Fruit fly (Drosophila melanogaster) whole organism, prepupa: ENCODE measurements around the gene CG16815.

Source experiments
- CG15336 ChIP-seq: fragments of 200-800 bp; sonication (Bioruptor generic); IDR thresholded peaks from 2 replicates; pipeline ENCODE4 v1.3.6; 2022; ENCODE audit warnings: missing biosample characterization, missing genetic modification characterization
- CG3032 ChIP-seq: fragments of 200-800 bp; optimal IDR thresholded peaks from 2 replicates; lab custom pipeline; 2019; ENCODE audit warnings: missing biosample characterization, mild to moderate bottlenecking, missing genetic modification characterization, moderate library complexity
- CG4318 ChIP-seq: fragments of 200-800 bp; sonication (Bioruptor generic); optimal IDR thresholded peaks from 3 replicates; lab custom pipeline; 2017; ENCODE audit warnings: missing biosample characterization, mild to moderate bottlenecking, missing genetic modification characterization
- CG6808 ChIP-seq: fragments of 200-800 bp; sonication (Bioruptor generic); optimal IDR thresholded peaks from 3 replicates; lab custom pipeline; 2017; ENCODE audit warnings: missing biosample characterization, missing genetic modification characterization, mild to moderate bottlenecking, moderate library complexity, missing genetic modification reagents
- CG6854 ChIP-seq: fragments of 200-800 bp; sonication (Bioruptor generic); optimal IDR thresholded peaks from 2 replicates; lab custom pipeline; 2017; ENCODE audit warnings: missing biosample characterization, mild to moderate bottlenecking, missing genetic modification characterization
- CG9139 ChIP-seq: fragments of 200-800 bp; sonication (Bioruptor generic); optimal IDR thresholded peaks from 3 replicates; lab custom pipeline; 2017; ENCODE audit warnings: missing biosample characterization, mild to moderate bottlenecking, missing genetic modification characterization
- Ets21C ChIP-seq: fragments of 200-800 bp; sonication (Bioruptor generic); optimal IDR thresholded peaks from 3 replicates; lab custom pipeline; 2016; ENCODE audit warnings: missing biosample characterization, missing genetic modification characterization
- Ets96B ChIP-seq: fragments of 200-800 bp; optimal IDR thresholded peaks from 2 replicates; lab custom pipeline; 2019; ENCODE audit warnings: missing biosample characterization, mild to moderate bottlenecking, missing genetic modification characterization, moderate library complexity
- Lpt ChIP-seq: fragments of 200-800 bp; sonication (Bioruptor generic); optimal IDR thresholded peaks from 3 replicates; lab custom pipeline; 2016; ENCODE audit warnings: missing biosample characterization, missing genetic modification characterization
- esn ChIP-seq: fragments of 200-800 bp; sonication (Bioruptor generic); optimal IDR thresholded peaks from 2 replicates; lab custom pipeline; 2016; ENCODE audit warnings: missing biosample characterization, mild to moderate bottlenecking, missing genetic modification characterization, moderate library complexity
- pdm3 ChIP-seq: fragments of 200-800 bp; sonication (Bioruptor generic); optimal IDR thresholded peaks from 3 replicates; lab custom pipeline; 2016; ENCODE audit warnings: missing biosample characterization, missing genetic modification characterization
- ss ChIP-seq, 2 experiments: fragments of 200-800 bp; sonication (Bioruptor generic); optimal IDR thresholded peaks; 2 replicates in 1 of 2; 3 replicates in 1 of 2; lab custom pipeline; 2017 to 2018; ENCODE audit warnings: mild to moderate bottlenecking in 2 of 2, missing biosample characterization in 2 of 2, missing genetic modification characterization in 2 of 2, moderate library complexity in 1 of 2
- svp ChIP-seq: fragments of 200-800 bp; sonication (Bioruptor generic); peaks from one replicate; lab custom pipeline; 2016; ENCODE audit warnings: missing biosample characterization, missing genetic modification characterization

- TF ChIP-seq Lpt (GFP tag; lab: Kevin White, UChicago) (no peak), CG6854 (peak; percentile 67), ss (GFP tag; optimal IDR thresholded peaks at IDR 0.05; lab: Kevin White, UChicago) (no peak), CG4318 (GFP tag; lab: Kevin White, UChicago) (no peak), Ets96B (tag; lab: Kevin White, UChicago) (no peak), pdm3 (GFP tag; lab: Kevin White, UChicago) (no peak), CG9139 (no peak), esn (peak; percentile 41), CG6808 (GFP tag; lab: Kevin White, UChicago) (no peak), svp (peak; percentile 73), CG3032 (tag; lab: Kevin White, UChicago) (peak; percentile 68), CG15336 (GFP tag; lab: Robert Waterston, UW) (peak; percentile 44), Ets21C (no peak)
Measured at dm6 chr2L:13203437-13204137, 26.0 kb upstream of the CG16815 start, which contains the start of gene Pect.
